Fruit fly (Drosophila melanogaster) whole organism, wandering third instar larva: ENCODE data around the gene mRpS35.
A peak's percentile ranks its signal among the peaks of the same experiment; 100 is the strongest.

Source experiments
- Abd-B ChIP-seq: fragments of >200 bp; optimal IDR thresholded peaks from 2 replicates; lab custom pipeline; 2017; ENCODE audit warnings: missing biosample characterization, missing genetic modification characterization
- CG32264 ChIP-seq: fragments of 200-800 bp; sonication (Bioruptor generic); optimal IDR thresholded peaks from 2 replicates; lab custom pipeline; 2016; ENCODE audit warnings: missing biosample characterization, missing genetic modification characterization
- CG9705 ChIP-seq: fragments of 200-800 bp; sonication (Bioruptor generic); optimal IDR thresholded peaks from 2 replicates; lab custom pipeline; 2018; ENCODE audit warnings: missing biosample characterization, mild to moderate bottlenecking, missing genetic modification characterization
- CrebA ChIP-seq: fragments of 200-800 bp; sonication (Bioruptor generic); optimal IDR thresholded peaks from 2 replicates; lab custom pipeline; 2016; ENCODE audit warnings: missing biosample characterization, mild to moderate bottlenecking, missing genetic modification characterization, borderline replicate concordance
- Dfd ChIP-seq: fragments of >200 bp; optimal IDR thresholded peaks from 2 replicates; lab custom pipeline; 2017; ENCODE audit warnings: missing biosample characterization, missing genetic modification characterization
- Dif ChIP-seq: fragments of 200-275, 200-300 bp; sonication (Bioruptor generic); optimal IDR thresholded peaks from 2 replicates; lab custom pipeline; 2018; ENCODE audit warnings: missing biosample characterization, missing genetic modification characterization; ENCODE audit not compliant: partially characterized antibody
- GATAd ChIP-seq: sonication (Bioruptor generic); optimal IDR thresholded peaks from 2 replicates; lab custom pipeline; 2016; ENCODE audit warnings: missing biosample characterization, missing genetic modification characterization
- HLH106 ChIP-seq: fragments of 200-800 bp; optimal IDR thresholded peaks from 3 replicates; lab custom pipeline; 2019; ENCODE audit warnings: missing biosample characterization, mild to moderate bottlenecking, missing genetic modification characterization, moderate library complexity
- Hnf4 ChIP-seq: fragments of 200-800 bp; sonication (Bioruptor generic); optimal IDR thresholded peaks from 2 replicates; lab custom pipeline; 2016; ENCODE audit warnings: missing biosample characterization, mild to moderate bottlenecking, missing genetic modification characterization
- Hr78 ChIP-seq: fragments of >200 bp; optimal IDR thresholded peaks from 2 replicates; lab custom pipeline; 2017; ENCODE audit warnings: missing biosample characterization, missing genetic modification characterization
- Hr83 ChIP-seq: fragments of 200-300 bp; sonication (Bioruptor generic); optimal IDR thresholded peaks from 2 replicates; lab custom pipeline; 2016; ENCODE audit warnings: missing biosample characterization, mild to moderate bottlenecking, missing genetic modification characterization, moderate library complexity; ENCODE audit not compliant: poor library complexity, severe bottlenecking
- Jra ChIP-seq: sonication (Bioruptor generic); optimal IDR thresholded peaks from 2 replicates; lab custom pipeline; 2016; ENCODE audit warnings: missing biosample characterization, missing genetic modification characterization
- Mio ChIP-seq: sonication (Bioruptor generic); optimal IDR thresholded peaks from 2 replicates; lab custom pipeline; 2016; ENCODE audit warnings: missing biosample characterization, missing genetic modification characterization
- Myc ChIP-seq: fragments of >200 bp; optimal IDR thresholded peaks from 2 replicates; lab custom pipeline; 2017
- N ChIP-seq: fragments of >200 bp; optimal IDR thresholded peaks from 2 replicates; lab custom pipeline; 2018; ENCODE audit warnings: missing biosample characterization, missing external identifiers, missing genetic modification characterization
- OdsH ChIP-seq: fragments of 200-800 bp; sonication (Bioruptor generic); optimal IDR thresholded peaks from 2 replicates; lab custom pipeline; 2016; ENCODE audit warnings: missing biosample characterization, mild to moderate bottlenecking, missing genetic modification characterization
- Rel ChIP-seq, 2 experiments: fragments of 200-800 bp; sonication (Bioruptor generic) in 1 of 2; optimal IDR thresholded peaks; 2 replicates in 1 of 2; 3 replicates in 1 of 2; lab custom pipeline; 2016 to 2019; ENCODE audit warnings: mild to moderate bottlenecking in 2 of 2, missing biosample characterization in 2 of 2, missing genetic modification characterization in 2 of 2, moderate library complexity in 1 of 2
- Sp1 ChIP-seq: fragments of 200-800 bp; sonication (Bioruptor generic); optimal IDR thresholded peaks from 3 replicates; lab custom pipeline; 2019; ENCODE audit warnings: missing biosample characterization, mild to moderate bottlenecking, missing genetic modification characterization, moderate library complexity
- Vsx2 ChIP-seq: fragments of 200-300, 225-300 bp; sonication (Bioruptor generic); optimal IDR thresholded peaks from 2 replicates; lab custom pipeline; 2018; ENCODE audit warnings: missing biosample characterization, missing genetic modification characterization; ENCODE audit not compliant: partially characterized antibody
- br ChIP-seq: fragments of 200-800 bp; sonication (Bioruptor generic); optimal IDR thresholded peaks from 2 replicates; lab custom pipeline; 2016; ENCODE audit warnings: missing biosample characterization, missing genetic modification characterization
- brk ChIP-seq: fragments of 200-800 bp; sonication (Bioruptor generic); optimal IDR thresholded peaks from 2 replicates; lab custom pipeline; 2016; ENCODE audit warnings: missing biosample characterization, mild to moderate bottlenecking, missing genetic modification characterization
- dl ChIP-seq, 2 experiments: fragments of 175-275, 200-275 bp in 1 of 2; fragments of 200-275 bp in 1 of 2; sonication (Bioruptor generic); optimal IDR thresholded peaks; lab custom pipeline; 2018; ENCODE audit warnings: mild to moderate bottlenecking in 2 of 2, missing biosample characterization in 2 of 2, missing genetic modification characterization in 2 of 2, moderate library complexity in 2 of 2; ENCODE audit not compliant: partially characterized antibody in 2 of 2, insufficient read depth in 1 of 2
- dmrt93B ChIP-seq: fragments of 200-800 bp; sonication (Bioruptor generic); optimal IDR thresholded peaks from 2 replicates; lab custom pipeline; 2018; ENCODE audit warnings: missing biosample characterization, mild to moderate bottlenecking, missing genetic modification characterization
- dsf ChIP-seq: sonication (Bioruptor generic); optimal IDR thresholded peaks from 2 replicates; lab custom pipeline; 2016; ENCODE audit warnings: missing biosample characterization, missing genetic modification characterization, borderline replicate concordance
- ey ChIP-seq: fragments of 200-800 bp; sonication (Bioruptor generic); optimal IDR thresholded peaks from 2 replicates; lab custom pipeline; 2016; ENCODE audit warnings: missing biosample characterization, missing genetic modification characterization
- foxo ChIP-seq, 2 experiments: fragments of 200-800 bp; sonication (Bioruptor generic); optimal IDR thresholded peaks; 2 replicates in 1 of 2; 3 replicates in 1 of 2; lab custom pipeline; 2016 to 2017; ENCODE audit warnings: missing biosample characterization in 2 of 2, missing genetic modification characterization in 2 of 2
- fru ChIP-seq: fragments of 200-800 bp; sonication (Bioruptor generic); optimal IDR thresholded peaks from 3 replicates; lab custom pipeline; 2016; ENCODE audit warnings: missing biosample characterization, mild to moderate bottlenecking, missing genetic modification characterization
- h ChIP-seq: fragments of 200-800 bp; sonication (Bioruptor generic); optimal IDR thresholded peaks from 3 replicates; lab custom pipeline; 2016; ENCODE audit warnings: missing biosample characterization, mild to moderate bottlenecking, missing genetic modification characterization
- jim ChIP-seq: fragments of 175-275, 200-325 bp; sonication (Bioruptor generic); optimal IDR thresholded peaks from 2 replicates; lab custom pipeline; 2016; ENCODE audit warnings: missing biosample characterization, mild to moderate bottlenecking, missing genetic modification characterization
- lola ChIP-seq: fragments of >200 bp; optimal IDR thresholded peaks from 2 replicates; lab custom pipeline; 2017; ENCODE audit warnings: missing biosample characterization, missing genetic modification characterization
- pan ChIP-seq: fragments of >200 bp; optimal IDR thresholded peaks from 2 replicates; lab custom pipeline; 2017
- psq ChIP-seq: fragments of 200-800 bp; sonication (Bioruptor generic); optimal IDR thresholded peaks from 3 replicates; lab custom pipeline; 2017; ENCODE audit warnings: missing biosample characterization, mild to moderate bottlenecking, missing genetic modification characterization, moderate library complexity
- rgr ChIP-seq: fragments of 200-800 bp; sonication (Bioruptor generic); optimal IDR thresholded peaks from 3 replicates; lab custom pipeline; 2016; ENCODE audit warnings: missing biosample characterization, mild to moderate bottlenecking, missing genetic modification characterization
- sage ChIP-seq: fragments of 200-800 bp; sonication (Bioruptor generic); optimal IDR thresholded peaks from 2 replicates; lab custom pipeline; 2016; ENCODE audit warnings: missing biosample characterization, mild to moderate bottlenecking, missing genetic modification characterization
- sv ChIP-seq: fragments of 200-800 bp; sonication (Bioruptor generic); optimal IDR thresholded peaks from 3 replicates; lab custom pipeline; 2016; ENCODE audit warnings: missing biosample characterization, missing genetic modification characterization
- tai ChIP-seq: sonication (Bioruptor generic); optimal IDR thresholded peaks from 2 replicates; lab custom pipeline; 2016; ENCODE audit warnings: missing biosample characterization, missing genetic modification characterization
- usp ChIP-seq: fragments of >200 bp; optimal IDR thresholded peaks from 2 replicates; lab custom pipeline; 2017; ENCODE audit warnings: missing biosample characterization, missing genetic modification characterization
- woc ChIP-seq: sonication (Bioruptor generic); optimal IDR thresholded peaks from 2 replicates; lab custom pipeline; 2016; ENCODE audit warnings: missing biosample characterization, mild to moderate bottlenecking, missing genetic modification characterization

The mRpS35 gene

DNA sequence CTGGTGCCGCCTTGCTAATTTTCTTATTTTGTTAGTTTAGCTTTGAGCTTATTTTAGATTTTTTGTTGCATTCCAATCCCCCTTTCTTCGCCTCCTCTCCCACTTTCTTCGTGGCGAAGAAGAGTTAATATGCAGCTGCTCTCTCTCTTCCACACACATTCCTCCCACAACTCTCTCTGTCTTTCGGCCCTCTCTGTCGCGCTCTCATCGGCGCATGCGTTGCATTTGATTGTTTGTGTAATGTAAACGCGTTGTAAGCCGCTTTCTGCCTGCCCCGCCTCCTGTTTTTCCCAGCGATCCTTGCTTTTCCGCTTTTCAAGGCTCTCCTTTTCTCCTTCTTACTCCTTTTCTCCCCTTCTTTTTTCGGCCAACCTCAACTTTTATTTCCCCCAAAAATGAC, 44.0 kb downstream of the mRpS35 start:
- TF ChIP-seq sage (no peak), Dif (GFP tag; lab: Kevin White, UChicago) (peak; percentile 33), Rel (GFP tag; optimal IDR thresholded peaks at IDR 0.05; lab: Kevin White, UChicago) (no peak), Rel (tag; optimal IDR thresholded peaks at IDR 0.05; lab: Kevin White, UChicago) (no peak)

- TF ChIP-seq h (GFP tag; lab: Kevin White, UChicago), result peak; percentile 35
- TF ChIP-seq GATAd (GFP tag; lab: Kevin White, UChicago), result no peak
- TF ChIP-seq fru, result peak; percentile 35
- peak; percentile 28 for TF ChIP-seq rgr
- peak in 1 of 2 experiments; percentile 33 for TF ChIP-seq foxo (GFP tag; optimal IDR thresholded peaks at IDR 0.05; lab: Kevin White, UChicago)
- TF ChIP-seq HLH106 (tag; lab: Kevin White, UChicago), result peak; percentile 37
Measured at dm6 chr3L:2825377-2825776, 44.7 kb downstream of the mRpS35 start.

- no peak for TF ChIP-seq HLH106 (tag; lab: Kevin White, UChicago)
- no peak for TF ChIP-seq dmrt93B (GFP tag; lab: Kevin White, UChicago)
- TF ChIP-seq pan, result no peak
- no peak for TF ChIP-seq dsf (GFP tag; lab: Kevin White, UChicago)
- TF ChIP-seq psq (GFP tag; lab: Kevin White, UChicago), result no peak
- no peak for TF ChIP-seq usp
- TF ChIP-seq, all 38 proteins: peak for 0
Measured at dm6 chr3L:2828163-2828562, 47.5 kb downstream of the mRpS35 start.

dm6 chr3L:2828610-2829139, 48.0 kb downstream of the mRpS35 start:
- TF ChIP-seq brk (GFP tag; lab: Kevin White, UChicago), result no peak
- no peak for TF ChIP-seq Sp1 (GFP tag; lab: Kevin White, UChicago)
- no peak for TF ChIP-seq h (GFP tag; lab: Kevin White, UChicago)
- peak; percentile 69 for TF ChIP-seq Dfd (GFP tag; lab: Kevin White, UChicago)
- TF ChIP-seq psq (GFP tag; lab: Kevin White, UChicago), result peak; percentile 46

DNA sequence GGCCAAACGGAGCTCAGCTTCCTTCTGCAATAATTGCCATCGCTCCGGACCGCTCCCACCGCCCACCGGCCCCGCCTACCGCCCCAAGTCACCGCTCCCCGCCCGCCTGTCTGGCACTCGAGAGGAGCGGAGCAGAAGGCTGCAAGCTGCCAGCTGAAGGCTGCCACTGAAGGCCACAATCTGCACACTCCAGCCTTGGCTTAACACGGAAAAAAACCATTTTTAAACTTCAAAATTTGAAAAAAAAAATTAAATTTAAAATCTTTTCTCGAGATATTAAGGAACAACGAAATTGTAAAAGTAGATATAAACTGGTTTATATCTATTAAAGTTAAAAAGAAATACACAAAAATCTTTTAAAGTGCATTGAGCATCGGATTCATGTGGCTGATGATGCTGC, 49.2 kb downstream of the mRpS35 start:
- TF ChIP-seq br (GFP tag; lab: Kevin White, UChicago), result peak; percentile 37
- TF ChIP-seq Vsx2 (GFP tag; lab: Kevin White, UChicago), result no peak
- TF ChIP-seq CrebA, result no peak
- TF ChIP-seq usp, result no peak
- TF ChIP-seq jim, result no peak
- TF ChIP-seq Hnf4 (GFP tag; lab: Kevin White, UChicago), result peak; percentile 36
- TF ChIP-seq psq (GFP tag; lab: Kevin White, UChicago), result peak; percentile 48
- no peak for TF ChIP-seq tai (GFP tag; lab: Kevin White, UChicago)
- TF ChIP-seq Sp1 (GFP tag; lab: Kevin White, UChicago), result peak; percentile 71
- no peak for TF ChIP-seq GATAd (GFP tag; lab: Kevin White, UChicago)
- no peak for TF ChIP-seq Jra (GFP tag; lab: Kevin White, UChicago)
- no peak for TF ChIP-seq Hr78
- TF ChIP-seq foxo (GFP tag; optimal IDR thresholded peaks at IDR 0.05; lab: Kevin White, UChicago), result peak in 1 of 2 experiments; percentile 71
- TF ChIP-seq dsf (GFP tag; lab: Kevin White, UChicago), result no peak
- TF ChIP-seq sage, result no peak
- TF ChIP-seq rgr, result peak; percentile 23
- TF ChIP-seq h (GFP tag; lab: Kevin White, UChicago), result peak; percentile 76
- TF ChIP-seq Rel (GFP tag; optimal IDR thresholded peaks at IDR 0.05; lab: Kevin White, UChicago), result no peak
- TF ChIP-seq Rel (tag; optimal IDR thresholded peaks at IDR 0.05; lab: Kevin White, UChicago), result peak; percentile 0
- TF ChIP-seq Abd-B (GFP tag; lab: Kevin White, UChicago), result no peak
- TF ChIP-seq Myc (lab: Kevin White, UChicago), result no peak
- TF ChIP-seq Hr83, result no peak
- TF ChIP-seq brk (GFP tag; lab: Kevin White, UChicago), result peak; percentile 9
- no peak for TF ChIP-seq CG32264
- peak; percentile 20 for TF ChIP-seq woc
- TF ChIP-seq sv (GFP tag; lab: Kevin White, UChicago), result no peak
- peak; percentile 63 for TF ChIP-seq HLH106 (tag; lab: Kevin White, UChicago)
- TF ChIP-seq OdsH (GFP tag; lab: Kevin White, UChicago), result peak; percentile 2
- TF ChIP-seq Dfd (GFP tag; lab: Kevin White, UChicago), result peak; percentile 94
- TF ChIP-seq Dif (GFP tag; lab: Kevin White, UChicago), result no peak
- TF ChIP-seq lola (GFP tag; lab: Kevin White, UChicago), result no peak
- peak; percentile 31 for TF ChIP-seq fru
- no peak for TF ChIP-seq CG9705 (GFP tag; lab: Kevin White, UChicago)
- TF ChIP-seq dmrt93B (GFP tag; lab: Kevin White, UChicago), result no peak
- TF ChIP-seq pan, result no peak
- TF ChIP-seq ey (GFP tag; lab: Kevin White, UChicago), result peak; percentile 17
- TF ChIP-seq Mio (GFP tag; lab: Kevin White, UChicago), result no peak
- no peak for TF ChIP-seq dl (GFP tag; optimal IDR thresholded peaks at IDR 0.05; lab: Kevin White, UChicago; ENCODE audit: insufficient read depth in 1 of 2, partially characterized antibody in 2 of 2)
- no peak for TF ChIP-seq N (GFP tag; lab: Kevin White, UChicago)
